Fruit fly (Drosophila melanogaster): Measurements from ENCODE around the gene SamDC.

- no peak for TF ChIP-seq pan (optimal IDR thresholded peaks at IDR 0.05)
- TF ChIP-seq usp (GFP tag; optimal IDR thresholded peaks at IDR 0.05), result no peak
- no peak for TF ChIP-seq CG8478 (optimal IDR thresholded peaks at IDR 0.05)
These were observed 40.6 kb downstream of the SamDC start, which contains the start of gene gny for dm6 chr2L:10379865-10380264.

Measured in whole organism.